Worm (Caenorhabditis elegans): Measurements from ENCODE around the gene H39E23.2.
A peak's percentile ranks its signal among the peaks of the same experiment; 100 is the strongest.

Gene H39E23.2

ce11 chrV:14149125-14149524, 39.0 kb downstream of the H39E23.2 start:
- TF ChIP-seq crh-2 (tag; optimal IDR thresholded peaks at IDR 0.05): no peak
- TF ChIP-seq peb-1 (tag; optimal IDR thresholded peaks at IDR 0.05): no peak
- no peak for TF ChIP-seq nhr-77 (tag; optimal IDR thresholded peaks at IDR 0.05)
- no peak for TF ChIP-seq nhr-23 (tag; optimal IDR thresholded peaks at IDR 0.05)
- no peak for TF ChIP-seq unc-39 (tag; optimal IDR thresholded peaks at IDR 0.05)
- peak; percentile 26 for TF ChIP-seq nhr-25 (tag; optimal IDR thresholded peaks at IDR 0.05)
- TF ChIP-seq C34F6.9 (tag; optimal IDR thresholded peaks at IDR 0.05): peak; percentile 18

ce11 chrV:14150966-14151365, 40.8 kb downstream of the H39E23.2 start:
- TF ChIP-seq nhr-77 (tag; optimal IDR thresholded peaks at IDR 0.05): no peak
- peak; percentile 82 for TF ChIP-seq ceh-16 (tag; optimal IDR thresholded peaks at IDR 0.05)
- no peak for TF ChIP-seq peb-1 (tag; optimal IDR thresholded peaks at IDR 0.05)
- no peak for TF ChIP-seq R02D3.7 (tag; optimal IDR thresholded peaks at IDR 0.05)
- peak; percentile 55 for TF ChIP-seq nhr-25 (tag; optimal IDR thresholded peaks at IDR 0.05)
- no peak for TF ChIP-seq ama-1 (optimal IDR thresholded peaks at IDR 0.05)
- no peak for TF ChIP-seq ztf-1 (GFP tag; conservative IDR thresholded peaks at IDR 0.05)
- TF ChIP-seq nhr-21 (tag; optimal IDR thresholded peaks at IDR 0.05): no peak

- TF ChIP-seq F13H6.1 (tag; optimal IDR thresholded peaks at IDR 0.05) (peak; percentile 70), sma-9 (GFP tag; optimal IDR thresholded peaks at IDR 0.05) (peak; percentile 31), sma-9 (tag; optimal IDR thresholded peaks at IDR 0.05) (no peak), nhr-129 (tag; optimal IDR thresholded peaks at IDR 0.05) (peak; percentile 38), nhr-11 (tag; optimal IDR thresholded peaks at IDR 0.05) (no peak), unc-55 (GFP tag; optimal IDR thresholded peaks at IDR 0.05) (peak; percentile 8)
Measured at ce11 chrV:14153615-14154014, 43.5 kb downstream of the H39E23.2 start.

ce11 chrV:14156468-14156867, 46.3 kb downstream of the H39E23.2 start, which contains the start of gene AH10.2:
TSS of gene AH10.2 (plus strand) at chrV:14156768.
- no peak for TF ChIP-seq nhr-23 (tag; optimal IDR thresholded peaks at IDR 0.05)
- TF ChIP-seq mdl-1 (tag; optimal IDR thresholded peaks at IDR 0.05): no peak
- no peak for TF ChIP-seq gmeb-1 (tag; optimal IDR thresholded peaks at IDR 0.05)
- TF ChIP-seq R02D3.7 (tag; optimal IDR thresholded peaks at IDR 0.05): no peak
- no peak for TF ChIP-seq Y55F3AM.14 (GFP tag; optimal IDR thresholded peaks at IDR 0.05)
- TF ChIP-seq ZK546.5 (tag; optimal IDR thresholded peaks at IDR 0.05): no peak
- no peak for TF ChIP-seq fos-1 (tag; optimal IDR thresholded peaks at IDR 0.05)
- no peak for TF ChIP-seq nhr-10 (tag; optimal IDR thresholded peaks at IDR 0.05)
- TF ChIP-seq sem-4 (tag; optimal IDR thresholded peaks at IDR 0.05): no peak
- TF ChIP-seq nhr-12 (tag; optimal IDR thresholded peaks at IDR 0.05): no peak
- no peak for TF ChIP-seq ztf-11 (tag; optimal IDR thresholded peaks at IDR 0.05)
- TF ChIP-seq sma-3 (GFP tag; optimal IDR thresholded peaks at IDR 0.05): no peak
- no peak for TF ChIP-seq lin-39 (tag; optimal IDR thresholded peaks at IDR 0.05)
- no peak for TF ChIP-seq F13H6.1 (tag; optimal IDR thresholded peaks at IDR 0.05)
- no peak for TF ChIP-seq egl-27 (tag; optimal IDR thresholded peaks at IDR 0.05)
- TF ChIP-seq unc-55 (GFP tag; optimal IDR thresholded peaks at IDR 0.05): no peak
- TF ChIP-seq ama-1 (optimal IDR thresholded peaks at IDR 0.05): no peak
- TF ChIP-seq lin-11 (tag; optimal IDR thresholded peaks at IDR 0.05): no peak
- TF ChIP-seq snpc-4 (tag; optimal IDR thresholded peaks at IDR 0.05): no peak
- TF ChIP-seq elt-3 (tag; optimal IDR thresholded peaks at IDR 0.05): no peak

ce11 chrV:14160698-14161097, 50.6 kb downstream of the H39E23.2 start, which contains the start of gene cest-1.2:
TSS of gene cest-1.2 (minus strand) at chrV:14160862.
- TF ChIP-seq fos-1 (tag; optimal IDR thresholded peaks at IDR 0.05): peak; percentile 25
- TF ChIP-seq egl-27 (tag; optimal IDR thresholded peaks at IDR 0.05): no peak
- peak; percentile 4 for TF ChIP-seq gmeb-1 (tag; optimal IDR thresholded peaks at IDR 0.05)

Measured in whole organism, L2 larva.